Fruit fly (Drosophila melanogaster) whole organism, pupa: Measurements from ENCODE around the gene spdo.

ENCODE experiments used
- CG10348 ChIP-seq: fragments of 200-800 bp; sonication (Bioruptor generic); IDR thresholded peaks from 2 replicates; pipeline ENCODE4 v1.3.6; 2022; ENCODE audit warnings: missing biosample characterization, missing genetic modification characterization
- CG12605 ChIP-seq: fragments of 200-800 bp; sonication (Bioruptor generic); IDR thresholded peaks from 2 replicates; pipeline ENCODE4 v1.3.6; 2022; ENCODE audit warnings: missing biosample characterization, missing genetic modification characterization
- CG13204 ChIP-seq: fragments of 200-800 bp; sonication (Bioruptor generic); optimal IDR thresholded peaks from 2 replicates; lab custom pipeline; 2018; ENCODE audit warnings: missing biosample characterization, mild to moderate bottlenecking, missing genetic modification characterization, moderate library complexity
- CG14655 ChIP-seq: fragments of 200-800 bp; sonication (Bioruptor generic); optimal IDR thresholded peaks from 3 replicates; lab custom pipeline; 2017; ENCODE audit warnings: mild to moderate bottlenecking, missing biosample characterization, missing genetic modification reagents, missing genetic modification characterization
- CG17806 ChIP-seq: fragments of 200-800 bp; sonication (Bioruptor generic); optimal IDR thresholded peaks from 2 replicates; lab custom pipeline; 2018; ENCODE audit warnings: missing biosample characterization, mild to moderate bottlenecking, missing genetic modification characterization, moderate library complexity
- CG32121 ChIP-seq: fragments of 200-800 bp; sonication (Bioruptor generic); IDR thresholded peaks from 2 replicates; pipeline ENCODE4 v1.3.6; 2022; ENCODE audit warnings: missing biosample characterization, missing genetic modification characterization
- CG34367 ChIP-seq: fragments of 200-800 bp; sonication (Bioruptor generic); optimal IDR thresholded peaks from 2 replicates; lab custom pipeline; 2018; ENCODE audit warnings: missing biosample characterization, mild to moderate bottlenecking, missing genetic modification characterization
- CG4496 ChIP-seq: fragments of 200-800 bp; sonication (Bioruptor generic); IDR thresholded peaks from 3 replicates; pipeline ENCODE4 v1.3.6; 2022; ENCODE audit warnings: missing biosample characterization, missing genetic modification characterization
- CG8159 ChIP-seq: fragments of 200-800 bp; sonication (Bioruptor generic); optimal IDR thresholded peaks from 3 replicates; lab custom pipeline; 2018; ENCODE audit warnings: missing biosample characterization, mild to moderate bottlenecking, missing genetic modification characterization, moderate library complexity
- CG8301 ChIP-seq: fragments of 200-800 bp; sonication (Bioruptor generic); optimal IDR thresholded peaks from 2 replicates; lab custom pipeline; 2018; ENCODE audit warnings: missing biosample characterization, mild to moderate bottlenecking, missing genetic modification characterization
- CG9948 ChIP-seq: fragments of 200-800 bp; sonication (Bioruptor generic); optimal IDR thresholded peaks from 2 replicates; lab custom pipeline; 2018; ENCODE audit warnings: missing biosample characterization, mild to moderate bottlenecking, missing genetic modification characterization, moderate library complexity
- D1 ChIP-seq: fragments of 200-800 bp; sonication (Bioruptor generic); optimal IDR thresholded peaks from 2 replicates; lab custom pipeline; 2018; ENCODE audit warnings: missing biosample characterization, mild to moderate bottlenecking, missing genetic modification characterization, moderate library complexity
- EcR ChIP-seq: fragments of 200-800 bp; sonication (Bioruptor generic); optimal IDR thresholded peaks from 3 replicates; lab custom pipeline; 2019; ENCODE audit warnings: missing biosample characterization, missing genetic modification characterization, mild to moderate bottlenecking, moderate library complexity, missing genetic modification reagents
- Ets98B ChIP-seq: fragments of 200-800 bp; sonication (Bioruptor generic); IDR thresholded peaks from 2 replicates; pipeline ENCODE4 v1.3.6; 2022; ENCODE audit warnings: missing biosample characterization, missing genetic modification characterization
- Pif1A ChIP-seq: fragments of 200-800 bp; sonication (Bioruptor generic); optimal IDR thresholded peaks from 3 replicates; lab custom pipeline; 2016; ENCODE audit warnings: missing biosample characterization, missing genetic modification characterization
- Pif1B ChIP-seq: fragments of 200-800 bp; sonication (Bioruptor generic); optimal IDR thresholded peaks from 3 replicates; lab custom pipeline; 2016; ENCODE audit warnings: missing biosample characterization, missing genetic modification characterization
- Snoo ChIP-seq: fragments of 200-800 bp; sonication (Bioruptor generic); optimal IDR thresholded peaks from 3 replicates; lab custom pipeline; 2017; ENCODE audit warnings: missing biosample characterization, mild to moderate bottlenecking, missing genetic modification characterization, inconsistent platforms
- fd96Ca ChIP-seq: fragments of 200-800 bp; sonication (Bioruptor generic); IDR thresholded peaks from 3 replicates; pipeline ENCODE4 v1.3.6; 2022; ENCODE audit warnings: missing biosample characterization, missing genetic modification characterization
- gl ChIP-seq: fragments of 200-800 bp; sonication (Bioruptor generic); optimal IDR thresholded peaks from 2 replicates; lab custom pipeline; 2018; ENCODE audit warnings: missing biosample characterization, mild to moderate bottlenecking, missing genetic modification characterization
- rn ChIP-seq: fragments of 200-800 bp; sonication (Bioruptor generic); IDR thresholded peaks from 2 replicates; pipeline ENCODE4 v1.3.6; 2022; ENCODE audit warnings: missing biosample characterization, missing genetic modification characterization

Gene spdo

dm6 chr3R:30501174-30501573 lies 24.7 kb downstream of the spdo start:
- TF ChIP-seq CG4496 (peak; percentile 76; the same call in 2 of the 3 replicates), CG14655 (GFP tag; lab: Kevin White, UChicago) (peak; percentile 67), CG34367 (tag; lab: Kevin White, UChicago) (peak; percentile 3), Pif1B (GFP tag; lab: Kevin White, UChicago) (peak; percentile 31), Pif1A (GFP tag; lab: Kevin White, UChicago) (peak; percentile 60), CG8159 (tag; lab: Kevin White, UChicago) (peak; percentile 67), fd96Ca (peak; percentile 66; the same call in 2 of the 3 replicates), Ets98B (GFP tag; lab: Robert Waterston, UW) (no peak; the same call in 1 of the 2 replicates), D1 (no peak)
- TF ChIP-seq, all 21 proteins: peak for 7

- TF ChIP-seq CG4496 (no peak), fd96Ca (no peak), Pif1A (GFP tag; lab: Kevin White, UChicago) (no peak), CG8159 (tag; lab: Kevin White, UChicago) (no peak), CG10348 (GFP tag; lab: Robert Waterston, UW) (no peak), CG14655 (GFP tag; lab: Kevin White, UChicago) (no peak), EcR (GFP tag; lab: Kevin White, UChicago) (no peak), CG9948 (tag; lab: Kevin White, UChicago) (no peak), CG34367 (tag; lab: Kevin White, UChicago) (no peak), CG17806 (tag; lab: Kevin White, UChicago) (no peak), CG12605 (GFP tag; lab: Robert Waterston, UW) (no peak), CG32121 (GFP tag; lab: Robert Waterston, UW) (no peak), D1 (no peak), CG8301 (tag; lab: Kevin White, UChicago) (no peak), rn (GFP tag; lab: Robert Waterston, UW) (no peak), CG13204 (GFP tag; lab: Kevin White, UChicago) (no peak), Ets98B (GFP tag; lab: Robert Waterston, UW) (no peak), Snoo (tag; lab: Kevin White, UChicago) (no peak)
Measured at dm6 chr3R:30503406-30503805, 26.9 kb downstream of the spdo start, which contains the start of gene CG31371. Gene CG31371, minus strand, starts transcription at chr3R:30503506.

dm6 chr3R:30505561-30506037 lies 29.1 kb downstream of the spdo start, which contains the start of the genes PH4alphaSG1 and CG15539:
Gene PH4alphaSG1, minus strand, starts transcription at chr3R:30505661.
Gene CG15539, plus strand, starts transcription at chr3R:30505987.
- TF ChIP-seq fd96Ca (no peak), gl (tag; lab: Kevin White, UChicago) (no peak), CG10348 (GFP tag; lab: Robert Waterston, UW) (no peak), CG12605 (GFP tag; lab: Robert Waterston, UW) (no peak), Pif1B (GFP tag; lab: Kevin White, UChicago) (no peak), CG14655 (GFP tag; lab: Kevin White, UChicago) (no peak), D1 (no peak), CG9948 (tag; lab: Kevin White, UChicago) (no peak), CG8301 (tag; lab: Kevin White, UChicago) (no peak), CG32121 (GFP tag; lab: Robert Waterston, UW) (no peak), CG34367 (tag; lab: Kevin White, UChicago) (no peak), CG13204 (GFP tag; lab: Kevin White, UChicago) (no peak)

- no peak for TF ChIP-seq CG34367 (tag; lab: Kevin White, UChicago)
- TF ChIP-seq Pif1B (GFP tag; lab: Kevin White, UChicago), result no peak
- TF ChIP-seq CG9948 (tag; lab: Kevin White, UChicago), result no peak
- no peak for TF ChIP-seq D1
Measured at dm6 chr3R:30507723-30508122, 31.2 kb downstream of the spdo start, which contains the start of gene CG34041. Gene CG34041, plus strand, starts transcription at chr3R:30508023.

- TF ChIP-seq gl (tag; lab: Kevin White, UChicago), result no peak
- TF ChIP-seq CG14655 (GFP tag; lab: Kevin White, UChicago), result no peak
Measured at dm6 chr3R:30512114-30512513, 35.6 kb downstream of the spdo start, which contains the start of gene PH4alphaNE2. Gene PH4alphaNE2, minus strand, starts transcription at chr3R:30512214.

dm6 chr3R:30514255-30514827 lies 37.9 kb downstream of the spdo start, which contains the start of the genes CG31524 and CG9698:
Gene CG31524, minus strand, starts transcription at chr3R:30514355.
Gene CG9698, plus strand, starts transcription at chr3R:30514777.
- TF ChIP-seq CG17806 (tag; lab: Kevin White, UChicago), result no peak
- TF ChIP-seq, all 21 proteins: peak for 0

- TF ChIP-seq EcR (GFP tag; lab: Kevin White, UChicago) (no peak), rn (GFP tag; lab: Robert Waterston, UW) (no peak), CG4496 (no peak)
- TF ChIP-seq, all 21 proteins: peak for 0
Measured at dm6 chr3R:30518274-30518873, 41.9 kb downstream of the spdo start.
